Fruit fly (Drosophila melanogaster) whole organism, adult: Measurements from ENCODE around the gene CG10996.

Experiments
- CG11617 ChIP-seq: fragments of 200-800 bp; sonication (Bioruptor generic); optimal IDR thresholded peaks from 2 replicates; lab custom pipeline; 2017; ENCODE audit warnings: mild to moderate bottlenecking, missing biosample characterization, missing genetic modification reagents, missing genetic modification characterization
- CG12768 ChIP-seq: fragments of 200-800 bp; sonication (Bioruptor generic); optimal IDR thresholded peaks from 2 replicates; lab custom pipeline; 2017; ENCODE audit warnings: missing biosample characterization, missing genetic modification characterization, mild to moderate bottlenecking, moderate library complexity, missing genetic modification reagents
- CG14711 ChIP-seq: fragments of 200-800 bp; sonication (Bioruptor generic); optimal IDR thresholded peaks from 2 replicates; lab custom pipeline; 2018; ENCODE audit warnings: missing biosample characterization, mild to moderate bottlenecking, missing genetic modification characterization, moderate library complexity
- CG1620 ChIP-seq: fragments of 200-800 bp; sonication (Bioruptor generic); optimal IDR thresholded peaks from 2 replicates; lab custom pipeline; 2016; ENCODE audit warnings: missing biosample characterization, missing genetic modification characterization
- CG33017 ChIP-seq: fragments of 200-800 bp; sonication (Bioruptor generic); optimal IDR thresholded peaks from 2 replicates; lab custom pipeline; 2018; ENCODE audit warnings: missing biosample characterization, mild to moderate bottlenecking, missing genetic modification characterization, moderate library complexity
- CG5204 ChIP-seq: fragments of 200-800 bp; sonication (Bioruptor generic); optimal IDR thresholded peaks from 2 replicates; lab custom pipeline; 2016; ENCODE audit warnings: missing biosample characterization, missing genetic modification characterization
- CG7045 ChIP-seq: fragments of 200-800 bp; sonication (Bioruptor generic); optimal IDR thresholded peaks from 2 replicates; lab custom pipeline; 2017; ENCODE audit warnings: missing biosample characterization, mild to moderate bottlenecking, missing genetic modification characterization
- CG7101 ChIP-seq: fragments of 200-800 bp; sonication (Bioruptor generic); optimal IDR thresholded peaks from 2 replicates; lab custom pipeline; 2018; ENCODE audit warnings: missing biosample characterization, mild to moderate bottlenecking, missing genetic modification characterization, moderate library complexity
- Clk ChIP-seq: fragments of 200-800 bp; sonication (Bioruptor generic); optimal IDR thresholded peaks from 2 replicates; lab custom pipeline; 2017; ENCODE audit warnings: missing biosample characterization, missing genetic modification characterization
- Crg-1 ChIP-seq: fragments of 200-800 bp; sonication (Bioruptor generic); optimal IDR thresholded peaks from 2 replicates; lab custom pipeline; 2016; ENCODE audit warnings: missing biosample characterization, missing genetic modification characterization
- Hr96 ChIP-seq: fragments of 200-800 bp; sonication (Bioruptor generic); optimal IDR thresholded peaks from 2 replicates; lab custom pipeline; 2016; ENCODE audit warnings: missing biosample characterization, missing genetic modification characterization
- Mnt ChIP-seq: fragments of 200-800 bp; sonication (Bioruptor generic); optimal IDR thresholded peaks from 2 replicates; lab custom pipeline; 2016; ENCODE audit warnings: missing biosample characterization, mild to moderate bottlenecking, missing genetic modification characterization
- bab1 ChIP-seq: fragments of 200-800 bp; sonication (Bioruptor generic); optimal IDR thresholded peaks from 3 replicates; lab custom pipeline; 2019; ENCODE audit warnings: missing biosample characterization, mild to moderate bottlenecking, missing genetic modification characterization, moderate library complexity
- cic ChIP-seq: fragments of 200-800 bp; sonication (Bioruptor generic); optimal IDR thresholded peaks from 2 replicates; lab custom pipeline; 2017; ENCODE audit warnings: missing biosample characterization, mild to moderate bottlenecking, missing genetic modification characterization, moderate library complexity
- cnc ChIP-seq, 2 experiments: fragments of >200 bp; optimal IDR thresholded peaks; 2 replicates each; lab custom pipeline; 2017
- kay ChIP-seq: fragments of 200-800 bp; sonication (Bioruptor generic); peaks from one replicate; lab custom pipeline; 2016; ENCODE audit warnings: missing biosample characterization, missing genetic modification characterization, borderline replicate concordance
- ovo ChIP-seq: fragments of 200-800 bp; sonication (Bioruptor generic); optimal IDR thresholded peaks from 2 replicates; lab custom pipeline; 2016; ENCODE audit warnings: missing biosample characterization, missing genetic modification characterization
- pad ChIP-seq: fragments of 200-800 bp; sonication (Bioruptor generic); optimal IDR thresholded peaks from 3 replicates; lab custom pipeline; 2017; ENCODE audit warnings: missing biosample characterization, missing genetic modification characterization, mild to moderate bottlenecking, moderate library complexity, missing genetic modification reagents
- tj ChIP-seq: fragments of 200-800 bp; sonication (Bioruptor generic); optimal IDR thresholded peaks from 3 replicates; lab custom pipeline; 2017; ENCODE audit warnings: missing biosample characterization, mild to moderate bottlenecking, missing genetic modification characterization, moderate library complexity
- toe ChIP-seq: fragments of 200-800 bp; sonication (Bioruptor generic); optimal IDR thresholded peaks from 2 replicates; lab custom pipeline; 2016; ENCODE audit warnings: missing biosample characterization, missing genetic modification characterization

Gene CG10996

dm6 chrX:13797538-13797937, at the start of gene CG10996:
Gene CG10996 (minus strand): TSS chrX:13797638.
- no peak for TF ChIP-seq CG7101 (tag; lab: Kevin White, UChicago)
- TF ChIP-seq tj (GFP tag; lab: Kevin White, UChicago): no peak
- no peak for TF ChIP-seq Hr96
- TF ChIP-seq Crg-1: no peak
- no peak for TF ChIP-seq cnc (optimal IDR thresholded peaks at IDR 0.05; lab: Kevin White, UChicago)
- TF ChIP-seq pad (GFP tag; lab: Kevin White, UChicago): no peak
- no peak for TF ChIP-seq ovo
- TF ChIP-seq CG33017 (tag; lab: Kevin White, UChicago): no peak

dm6 chrX:13845728-13846127, 48.3 kb upstream of the CG10996 start, which contains the start of gene AMPdeam:
Gene AMPdeam (minus strand): TSS chrX:13845866.
- no peak for TF ChIP-seq Clk (GFP tag; lab: Kevin White, UChicago)
- TF ChIP-seq cnc (optimal IDR thresholded peaks at IDR 0.05; lab: Kevin White, UChicago): no peak
- TF ChIP-seq Hr96: no peak
- no peak for TF ChIP-seq CG12768
- TF ChIP-seq bab1: peak; percentile 85
- no peak for TF ChIP-seq kay (GFP tag; lab: Kevin White, UChicago)
- peak; percentile 21 for TF ChIP-seq CG33017 (tag; lab: Kevin White, UChicago)
- no peak for TF ChIP-seq CG7045 (GFP tag; lab: Kevin White, UChicago)
- peak; percentile 65 for TF ChIP-seq Crg-1
- TF ChIP-seq CG7101 (tag; lab: Kevin White, UChicago): peak; percentile 76
- TF ChIP-seq pad (GFP tag; lab: Kevin White, UChicago): peak; percentile 53
- TF ChIP-seq ovo: no peak
- TF ChIP-seq tj (GFP tag; lab: Kevin White, UChicago): peak; percentile 31
- peak; percentile 41 for TF ChIP-seq cic (GFP tag; lab: Kevin White, UChicago)
- TF ChIP-seq CG1620 (GFP tag; lab: Kevin White, UChicago): peak; percentile 75
- TF ChIP-seq toe (GFP tag; lab: Kevin White, UChicago): peak; percentile 14
- no peak for TF ChIP-seq CG5204 (GFP tag; lab: Kevin White, UChicago)
- TF ChIP-seq CG11617 (GFP tag; lab: Kevin White, UChicago): peak; percentile 36
- TF ChIP-seq CG14711 (tag; lab: Kevin White, UChicago): peak; percentile 53
- peak; percentile 69 for TF ChIP-seq Mnt (GFP tag; lab: Kevin White, UChicago)

dm6 chrX:13844317-13844886, 47.0 kb upstream of the CG10996 start:
- TF ChIP-seq CG7101 (tag; lab: Kevin White, UChicago): peak; percentile 26
- peak; percentile 11 for TF ChIP-seq CG14711 (tag; lab: Kevin White, UChicago)
- peak; percentile 43 for TF ChIP-seq Mnt (GFP tag; lab: Kevin White, UChicago)
- TF ChIP-seq kay (GFP tag; lab: Kevin White, UChicago): peak; percentile 40
- no peak for TF ChIP-seq tj (GFP tag; lab: Kevin White, UChicago)
- peak; percentile 64 for TF ChIP-seq cic (GFP tag; lab: Kevin White, UChicago)
- peak; percentile 81 to 85 for TF ChIP-seq cnc (optimal IDR thresholded peaks at IDR 0.05; lab: Kevin White, UChicago)
- TF ChIP-seq CG1620 (GFP tag; lab: Kevin White, UChicago): no peak
- no peak for TF ChIP-seq Hr96
- TF ChIP-seq bab1: peak; percentile 23
- TF ChIP-seq CG33017 (tag; lab: Kevin White, UChicago): no peak
- TF ChIP-seq CG12768: peak; percentile 24
- TF ChIP-seq pad (GFP tag; lab: Kevin White, UChicago): no peak
- TF ChIP-seq CG5204 (GFP tag; lab: Kevin White, UChicago): no peak
- TF ChIP-seq ovo: peak; percentile 34
- no peak for TF ChIP-seq CG11617 (GFP tag; lab: Kevin White, UChicago)
- TF ChIP-seq CG7045 (GFP tag; lab: Kevin White, UChicago): no peak
- no peak for TF ChIP-seq Clk (GFP tag; lab: Kevin White, UChicago)
- no peak for TF ChIP-seq Crg-1
- no peak for TF ChIP-seq toe (GFP tag; lab: Kevin White, UChicago)

- TF ChIP-seq tj (GFP tag; lab: Kevin White, UChicago) (peak; percentile 92), Crg-1 (no peak), CG7101 (tag; lab: Kevin White, UChicago) (no peak), bab1 (peak; percentile 16), CG7045 (GFP tag; lab: Kevin White, UChicago) (no peak), kay (GFP tag; lab: Kevin White, UChicago) (no peak), ovo (no peak), Mnt (GFP tag; lab: Kevin White, UChicago) (no peak), CG33017 (tag; lab: Kevin White, UChicago) (no peak)
These were observed 46.0 kb upstream of the CG10996 start for dm6 chrX:13843487-13843886.

- TF ChIP-seq CG12768 (peak; percentile 67), ovo (peak; percentile 24), CG33017 (tag; lab: Kevin White, UChicago) (peak; percentile 47), Clk (GFP tag; lab: Kevin White, UChicago) (no peak), toe (GFP tag; lab: Kevin White, UChicago) (peak; percentile 19), CG1620 (GFP tag; lab: Kevin White, UChicago) (no peak), CG14711 (tag; lab: Kevin White, UChicago) (peak; percentile 42), CG7045 (GFP tag; lab: Kevin White, UChicago) (no peak), tj (GFP tag; lab: Kevin White, UChicago) (no peak), bab1 (peak; percentile 49), CG7101 (tag; lab: Kevin White, UChicago) (peak; percentile 65), cnc (optimal IDR thresholded peaks at IDR 0.05; lab: Kevin White, UChicago) (no peak), Crg-1 (no peak), CG11617 (GFP tag; lab: Kevin White, UChicago) (peak; percentile 19), kay (GFP tag; lab: Kevin White, UChicago) (no peak), cic (GFP tag; lab: Kevin White, UChicago) (peak; percentile 55), Hr96 (no peak), Mnt (GFP tag; lab: Kevin White, UChicago) (peak; percentile 62), CG5204 (GFP tag; lab: Kevin White, UChicago) (no peak), pad (GFP tag; lab: Kevin White, UChicago) (peak; percentile 29)
These were observed 42.6 kb upstream of the CG10996 start for dm6 chrX:13840075-13840474.
